Worm (Caenorhabditis elegans) whole organism, midembryonic: ENCODE results near the gene copb-1.

ENCODE experiments used
- cog-1 ChIP-seq: sonication (generic microtip); optimal IDR thresholded peaks from 2 replicates; lab custom pipeline; 2016; ENCODE audit warnings: missing genetic modification characterization, missing compliant biosample characterization
- flt-1 ChIP-seq: fragments of 200-800 bp; sonication (Bioruptor generic); IDR thresholded peaks from 2 replicates; pipeline ENCODE4 v1.3.6; 2022; ENCODE audit warnings: missing genetic modification characterization, missing compliant biosample characterization
- med-1 ChIP-seq: sonication (generic microtip); optimal IDR thresholded peaks from 2 replicates; lab custom pipeline; 2017; ENCODE audit warnings: missing genetic modification characterization, mild to moderate bottlenecking, missing compliant biosample characterization, antibody characterized with exemption, missing genetic modification reagents; ENCODE audit not compliant: insufficient read depth
- tab-1 ChIP-seq: fragments of 200-800 bp; sonication (Bioruptor generic); IDR thresholded peaks from 2 replicates; pipeline ENCODE4 v1.3.6; 2022; ENCODE audit warnings: missing genetic modification characterization, missing compliant biosample characterization
- ztf-29 ChIP-seq: fragments of 200-800 bp; sonication (Bioruptor generic); IDR thresholded peaks from 2 replicates; pipeline ENCODE4 v1.3.6; 2022; ENCODE audit warnings: missing genetic modification reagents, missing genetic modification characterization, missing compliant biosample characterization

- TF ChIP-seq ztf-29 (GFP tag; lab: Robert Waterston, UW): no peak
- TF ChIP-seq flt-1: no peak
- TF ChIP-seq tab-1 (GFP tag; lab: Robert Waterston, UW): no peak
- TF ChIP-seq med-1 (GFP tag; lab: Kevin White, UChicago): no peak
- peak; percentile 15 for TF ChIP-seq cog-1
These were observed 40.3 kb downstream of the copb-1 start, which contains the start of gene T10D4.6 for ce11 chrII:3118907-3119382.
